Worm (Caenorhabditis elegans) whole organism, L2 larva: ENCODE measurements around the gene F49C5.7.

Source experiments
- C34F6.9 ChIP-seq: fragments of 150-350 bp; optimal IDR thresholded peaks from 2 replicates; lab custom pipeline; 2014; ENCODE audit warnings: missing biosample characterization, missing genetic modification characterization
- F13H6.1 ChIP-seq: sonication (generic microtip); optimal IDR thresholded peaks from 2 replicates; lab custom pipeline; 2016; ENCODE audit warnings: missing genetic modification characterization, missing compliant biosample characterization
- R02D3.7 ChIP-seq: fragments of 150-350 bp; optimal IDR thresholded peaks from 2 replicates; lab custom pipeline; 2014; ENCODE audit warnings: missing biosample characterization, missing genetic modification characterization
- Y55F3AM.14 ChIP-seq: fragments of 200-800 bp; sonication (Bioruptor generic); optimal IDR thresholded peaks from 2 replicates; lab custom pipeline; 2018; ENCODE audit warnings: mild to moderate bottlenecking, missing genetic modification characterization, missing compliant biosample characterization
- aly-2 ChIP-seq: fragments of 150-350 bp; optimal IDR thresholded peaks from 2 replicates; lab custom pipeline; 2014; ENCODE audit warnings: missing biosample characterization, missing genetic modification characterization
- ama-1 ChIP-seq: fragments of 150-350 bp; optimal IDR thresholded peaks from 2 replicates; lab custom pipeline; 2018; ENCODE audit warnings: inconsistent platforms
- blmp-1 ChIP-seq: sonication (generic microtip); optimal IDR thresholded peaks from 2 replicates; lab custom pipeline; 2017; ENCODE audit warnings: missing genetic modification characterization, mild to moderate bottlenecking, missing compliant biosample characterization, antibody characterized with exemption, moderate library complexity; ENCODE audit not compliant: insufficient read depth
- ceh-16 ChIP-seq: fragments of 150-350 bp; optimal IDR thresholded peaks from 2 replicates; lab custom pipeline; 2014; ENCODE audit warnings: missing biosample characterization, missing genetic modification characterization
- crh-2 ChIP-seq: sonication (generic microtip); optimal IDR thresholded peaks from 2 replicates; lab custom pipeline; 2017; ENCODE audit warnings: missing biosample characterization, missing genetic modification characterization
- dmd-4 ChIP-seq: sonication (generic microtip); optimal IDR thresholded peaks from 2 replicates; lab custom pipeline; 2017; ENCODE audit warnings: missing biosample characterization, missing genetic modification characterization
- elt-1 ChIP-seq: fragments of 150-350 bp; optimal IDR thresholded peaks from 2 replicates; lab custom pipeline; 2014; ENCODE audit warnings: missing biosample characterization, missing genetic modification characterization
- elt-3 ChIP-seq: sonication (generic microtip); optimal IDR thresholded peaks from 2 replicates; lab custom pipeline; 2017; ENCODE audit warnings: missing biosample characterization, missing genetic modification characterization
- fos-1 ChIP-seq: fragments of 150-350 bp; optimal IDR thresholded peaks from 2 replicates; lab custom pipeline; 2014; ENCODE audit warnings: missing biosample characterization, missing genetic modification characterization
- gmeb-1 ChIP-seq: fragments of 150-350 bp; optimal IDR thresholded peaks from 2 replicates; lab custom pipeline; 2014; ENCODE audit warnings: missing biosample characterization, missing genetic modification characterization
- lin-11 ChIP-seq: fragments of 150-350 bp; sonication (generic microtip); optimal IDR thresholded peaks from 2 replicates; lab custom pipeline; 2014; ENCODE audit warnings: missing biosample characterization, missing genetic modification characterization, inconsistent platforms, mixed read lengths
- mbf-1 ChIP-seq: sonication (generic microtip); optimal IDR thresholded peaks from 2 replicates; lab custom pipeline; 2017; ENCODE audit warnings: missing biosample characterization, missing genetic modification characterization
- mdl-1 ChIP-seq, 2 experiments: fragments of 150-350 bp in 1 of 2; sonication (generic microtip) in 1 of 2; optimal IDR thresholded peaks; 2 replicates each; lab custom pipeline; 2017; ENCODE audit warnings: missing biosample characterization in 2 of 2, missing genetic modification characterization in 2 of 2
- nhr-11 ChIP-seq: fragments of 150-350 bp; optimal IDR thresholded peaks from 2 replicates; lab custom pipeline; 2014; ENCODE audit warnings: missing biosample characterization, missing genetic modification characterization
- nhr-129 ChIP-seq: fragments of 150-350 bp; optimal IDR thresholded peaks from 2 replicates; lab custom pipeline; 2014; ENCODE audit warnings: missing biosample characterization, missing genetic modification characterization
- nhr-21 ChIP-seq: fragments of 150-350 bp; optimal IDR thresholded peaks from 2 replicates; lab custom pipeline; 2014; ENCODE audit warnings: missing biosample characterization, missing genetic modification characterization
- nhr-25 ChIP-seq: fragments of 150-350 bp; sonication (generic microtip); optimal IDR thresholded peaks from 3 replicates; lab custom pipeline; 2014; ENCODE audit warnings: missing biosample characterization, missing genetic modification characterization
- nhr-6 ChIP-seq: fragments of 150-350 bp; optimal IDR thresholded peaks from 2 replicates; lab custom pipeline; 2014; ENCODE audit warnings: missing biosample characterization, missing genetic modification characterization
- nhr-77 ChIP-seq: fragments of 150-350 bp; optimal IDR thresholded peaks from 2 replicates; lab custom pipeline; 2014; ENCODE audit warnings: missing biosample characterization, missing genetic modification characterization
- peb-1 ChIP-seq: fragments of 150-350 bp; optimal IDR thresholded peaks from 2 replicates; lab custom pipeline; 2014; ENCODE audit warnings: missing biosample characterization, missing genetic modification characterization
- sem-4 ChIP-seq: fragments of 150-350 bp; optimal IDR thresholded peaks from 2 replicates; lab custom pipeline; 2014; ENCODE audit warnings: missing biosample characterization, missing genetic modification reagents, missing genetic modification characterization
- skn-1 ChIP-seq: sonication (generic microtip); optimal IDR thresholded peaks from 2 replicates; lab custom pipeline; 2017; ENCODE audit warnings: missing biosample characterization, missing genetic modification characterization
- sma-3 ChIP-seq: sonication (generic microtip); optimal IDR thresholded peaks from 2 replicates; lab custom pipeline; 2016; ENCODE audit warnings: missing genetic modification reagents, missing genetic modification characterization, missing compliant biosample characterization
- snpc-4 ChIP-seq: fragments of 150-350 bp; optimal IDR thresholded peaks from 2 replicates; lab custom pipeline; 2014; ENCODE audit warnings: missing biosample characterization, missing genetic modification characterization
- unc-39 ChIP-seq: fragments of 150-350 bp; optimal IDR thresholded peaks from 2 replicates; lab custom pipeline; 2014; ENCODE audit warnings: missing biosample characterization, missing genetic modification characterization
- unc-55 ChIP-seq: fragments of 150-350 bp; sonication (generic microtip); optimal IDR thresholded peaks from 3 replicates; lab custom pipeline; 2014; ENCODE audit warnings: missing biosample characterization, missing genetic modification reagents, missing genetic modification characterization
- unc-62 ChIP-seq: fragments of 150-350 bp; optimal IDR thresholded peaks from 2 replicates; lab custom pipeline; 2014; ENCODE audit warnings: missing biosample characterization, missing genetic modification reagents, missing genetic modification characterization
- ztf-1 ChIP-seq: fragments of 200-800 bp; sonication (Bioruptor generic); conservative IDR thresholded peaks from 2 replicates; pipeline ENCODE4 v1.3.6; 2022; ENCODE audit warnings: missing genetic modification characterization, missing compliant biosample characterization
- ztf-11 ChIP-seq: sonication (generic microtip); optimal IDR thresholded peaks from 2 replicates; lab custom pipeline; 2017; ENCODE audit warnings: missing biosample characterization, missing genetic modification characterization

The F49C5.7 gene

ce11 chrII:12574668-12575067 lies 8.7 kb downstream of the F49C5.7 start, which contains the start of gene Y38E10A.3:
TSS of gene Y38E10A.3 (minus strand) at chrII:12574768.
- TF ChIP-seq ztf-11 (tag; lab: Kevin White, UChicago) (no peak), blmp-1 (no peak), aly-2 (tag; lab: Kevin White, UChicago) (no peak), sma-3 (no peak), ztf-1 (GFP tag; lab: Robert Waterston, UW) (no peak), skn-1 (tag; lab: Kevin White, UChicago) (no peak), dmd-4 (no peak), sem-4 (tag; lab: Kevin White, UChicago) (no peak), mdl-1 (tag; optimal IDR thresholded peaks at IDR 0.05; lab: Kevin White, UChicago) (no peak), nhr-11 (tag; lab: Kevin White, UChicago) (no peak)

ce11 chrII:12577754-12578153 lies 11.8 kb downstream of the F49C5.7 start, which contains the start of gene clec-8:
TSS of gene clec-8 (minus strand) at chrII:12578061.
- no peak for TF ChIP-seq sem-4 (tag; lab: Kevin White, UChicago)
- peak; percentile 58 for TF ChIP-seq fos-1 (tag; lab: Kevin White, UChicago)
- TF ChIP-seq, all 48 proteins: peak for 1

ce11 chrII:12580952-12581351 lies 15.0 kb downstream of the F49C5.7 start, which contains the start of gene clec-4:
TSS of gene clec-4 (minus strand) at chrII:12581113.
- no peak for TF ChIP-seq gmeb-1 (tag; lab: Kevin White, UChicago)
- no peak for TF ChIP-seq R02D3.7 (tag; lab: Kevin White, UChicago)
- no peak for TF ChIP-seq unc-62 (GFP tag; lab: Kevin White, UChicago)
- no peak for TF ChIP-seq nhr-25 (tag; lab: Kevin White, UChicago)
- TF ChIP-seq fos-1 (tag; lab: Kevin White, UChicago), result peak; percentile 69

- TF ChIP-seq C34F6.9 (tag; lab: Kevin White, UChicago) (peak; percentile 47), unc-62 (GFP tag; lab: Kevin White, UChicago) (no peak), elt-1 (tag; lab: Kevin White, UChicago) (no peak), mbf-1 (no peak), nhr-21 (tag; lab: Kevin White, UChicago) (no peak), crh-2 (tag; lab: Kevin White, UChicago) (no peak), sem-4 (tag; lab: Kevin White, UChicago) (no peak), aly-2 (tag; lab: Kevin White, UChicago) (no peak), unc-55 (GFP tag; lab: Kevin White, UChicago) (peak; percentile 74), Y55F3AM.14 (GFP tag; lab: Kevin White, UChicago) (no peak), snpc-4 (no peak), nhr-129 (tag; lab: Kevin White, UChicago) (peak; percentile 46), nhr-11 (tag; lab: Kevin White, UChicago) (no peak), mdl-1 (tag; optimal IDR thresholded peaks at IDR 0.05; lab: Kevin White, UChicago) (no peak), unc-39 (tag; lab: Kevin White, UChicago) (no peak), gmeb-1 (tag; lab: Kevin White, UChicago) (peak; percentile 11), nhr-77 (tag; lab: Kevin White, UChicago) (no peak), F13H6.1 (tag; lab: Kevin White, UChicago) (no peak), ceh-16 (tag; lab: Kevin White, UChicago) (no peak), lin-11 (tag; lab: Kevin White, UChicago) (no peak), ztf-1 (GFP tag; lab: Robert Waterston, UW) (no peak), fos-1 (tag; lab: Kevin White, UChicago) (peak; percentile 14), peb-1 (no peak), elt-3 (tag; lab: Kevin White, UChicago) (no peak), nhr-6 (tag; lab: Kevin White, UChicago) (no peak), ama-1 (lab: Kevin White, UChicago) (no peak)
Observed at ce11 chrII:12603667-12604621, 38.0 kb downstream of the F49C5.7 start, which contains the start of the genes ceh-100 and lips-15. TSS of gene ceh-100 (minus strand) at chrII:12603680. TSS of gene lips-15 (plus strand) at chrII:12604386.
